Worm (Caenorhabditis elegans) whole organism, mixed stage, embryonic: Measurements from ENCODE around the gene T10B9.9.

Experiments
- bed-3 ChIP-seq: fragments of 200-800 bp; sonication (Bioruptor generic); optimal IDR thresholded peaks from 3 replicates; lab custom pipeline; 2018; ENCODE audit warnings: mild to moderate bottlenecking, missing genetic modification characterization, moderate library complexity, missing compliant biosample characterization
- ceh-39 ChIP-seq: fragments of 150-350 bp; optimal IDR thresholded peaks from 2 replicates; lab custom pipeline; 2014; ENCODE audit warnings: missing biosample characterization, missing genetic modification characterization
- nhr-237 ChIP-seq: fragments of 150-350 bp; optimal IDR thresholded peaks from 2 replicates; lab custom pipeline; 2014; ENCODE audit warnings: missing biosample characterization, missing genetic modification characterization
- nhr-76 ChIP-seq: sonication (generic microtip); optimal IDR thresholded peaks from 2 replicates; lab custom pipeline; 2017; ENCODE audit warnings: missing biosample characterization, missing genetic modification characterization
- pha-4 ChIP-seq: fragments of 150-350 bp; optimal IDR thresholded peaks from 2 replicates; lab custom pipeline; 2018; ENCODE audit warnings: missing biosample characterization, missing genetic modification reagents, missing genetic modification characterization
- ztf-11 ChIP-seq: fragments of 150-350 bp; optimal IDR thresholded peaks from 2 replicates; lab custom pipeline; 2014; ENCODE audit warnings: missing biosample characterization, missing genetic modification characterization

ce11 chrII:9764696-9765095, 11.0 kb downstream of the T10B9.9 start:
- TF ChIP-seq ceh-39 (tag; lab: Kevin White, UChicago): no peak
- TF ChIP-seq nhr-76 (tag; lab: Kevin White, UChicago): no peak
- TF ChIP-seq bed-3 (GFP tag; lab: Kevin White, UChicago): no peak
- no peak for TF ChIP-seq ztf-11
- TF ChIP-seq pha-4 (tag; lab: Kevin White, UChicago): no peak
- no peak for TF ChIP-seq nhr-237 (tag; lab: Kevin White, UChicago)
